Worm (Caenorhabditis elegans): Measurements from ENCODE around the gene R07E3.4.

R07E3.4 gene

ce11 chrX:10333301-10333854, at the start of gene R07E3.4:
R07E3.4 (minus strand) TSS chrX:10333351.
- TF ChIP-seq nhr-80 (tag; optimal IDR thresholded peaks at IDR 0.05), result peak; percentile 34
- no peak for TF ChIP-seq C17E4.6 (GFP tag; IDR thresholded peaks at IDR 0.05)

DNA sequence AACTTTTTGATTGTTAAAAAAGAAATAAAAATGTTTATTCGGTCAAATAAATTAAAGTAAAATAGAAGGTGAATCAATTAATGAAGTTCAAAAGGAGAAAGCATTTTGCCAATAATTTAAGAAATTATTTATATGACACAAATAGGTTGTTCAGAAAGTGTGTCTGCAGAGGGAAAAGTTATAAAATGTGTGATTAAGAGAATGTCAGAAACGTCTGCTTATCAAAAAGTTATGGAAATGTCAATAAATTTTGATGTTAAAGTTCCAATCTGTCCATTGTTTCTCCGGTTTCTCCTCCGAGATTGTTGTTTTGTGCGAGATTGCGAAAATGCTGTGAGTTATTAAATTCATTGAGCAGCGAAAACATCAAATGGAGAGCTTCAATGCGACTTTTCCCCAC, 46.5 kb upstream of the R07E3.4 start, which contains the start of gene rme-4:
rme-4 (minus strand) TSS at position 168 of the 400 bp plus-strand sequence.
- TF ChIP-seq nhr-80 (tag; optimal IDR thresholded peaks at IDR 0.05), result peak; percentile 65
- TF ChIP-seq atf-7 (tag; optimal IDR thresholded peaks at IDR 0.05), result no peak
- no peak for TF ChIP-seq bed-2 (GFP tag; IDR thresholded peaks at IDR 0.05)
- TF ChIP-seq zfh-2 (GFP tag; conservative IDR thresholded peaks at IDR 0.05), result no peak

ce11 chrX:10377663-10378062, 44.5 kb upstream of the R07E3.4 start:
- TF ChIP-seq Y95B8A.8 (GFP tag; IDR thresholded peaks at IDR 0.05) (no peak), bed-1 (GFP tag; IDR thresholded peaks at IDR 0.05) (no peak), let-526 (GFP tag; IDR thresholded peaks at IDR 0.05) (0 out of 2 replicates have a peak, but pooled peaks have one; percentile 45), madf-3 (GFP tag; IDR thresholded peaks at IDR 0.05) (no peak), atf-7 (tag; optimal IDR thresholded peaks at IDR 0.05) (peak; percentile 11), ama-1 (optimal IDR thresholded peaks at IDR 0.05) (no peak), ama-1 (GFP tag; optimal IDR thresholded peaks at IDR 0.05) (no peak), F39B2.1 (GFP tag; IDR thresholded peaks at IDR 0.05) (no peak), ceh-79 (tag; optimal IDR thresholded peaks at IDR 0.05) (no peak), zfh-2 (GFP tag; conservative IDR thresholded peaks at IDR 0.05) (peak; percentile 85), hlh-12 (tag; optimal IDR thresholded peaks at IDR 0.05) (no peak), ztf-28 (GFP tag; IDR thresholded peaks at IDR 0.05) (no peak), nhr-27 (tag; optimal IDR thresholded peaks at IDR 0.05) (no peak), aptf-2 (GFP tag; conservative IDR thresholded peaks at IDR 0.05) (no peak), nhr-80 (tag; optimal IDR thresholded peaks at IDR 0.05) (peak; percentile 65), Y53F4B.3 (GFP tag; IDR thresholded peaks at IDR 0.05) (no peak), snpc-1.3 (tag; optimal IDR thresholded peaks at IDR 0.05; ENCODE audit: insufficient read depth) (no peak), F22D6.2 (tag; optimal IDR thresholded peaks at IDR 0.05) (peak; percentile 33), ZK185.1 (tag; optimal IDR thresholded peaks at IDR 0.05; ENCODE audit: poor library complexity, severe bottlenecking) (peak; percentile 13), ztf-22 (GFP tag; optimal IDR thresholded peaks at IDR 0.05) (no peak), nhr-179 (tag; optimal IDR thresholded peaks at IDR 0.05) (no peak), aptf-3 (GFP tag; IDR thresholded peaks at IDR 0.05) (no peak), ceh-40 (GFP tag; IDR thresholded peaks at IDR 0.05) (no peak), xnd-1 (tag; optimal IDR thresholded peaks at IDR 0.05) (no peak), ztf-18 (tag; optimal IDR thresholded peaks at IDR 0.05) (peak; percentile 93), K12H6.12 (tag; optimal IDR thresholded peaks at IDR 0.05) (peak; percentile 83), hsf-1 (GFP tag; IDR thresholded peaks at IDR 0.05) (no peak), gei-17 (GFP tag; optimal IDR thresholded peaks at IDR 0.05) (peak; percentile 31), ztf-26 (tag; optimal IDR thresholded peaks at IDR 0.05) (peak; percentile 65), cebp-2 (GFP tag; IDR thresholded peaks at IDR 0.05) (no peak), pbrm-1 (GFP tag; IDR thresholded peaks at IDR 0.05) (peak; percentile 59; the same call in 1 of the 2 replicates), let-607 (tag; optimal IDR thresholded peaks at IDR 0.05) (peak; percentile 44 to 70), dpl-1 (GFP tag; optimal IDR thresholded peaks at IDR 0.05) (no peak), ceh-58 (GFP tag; IDR thresholded peaks at IDR 0.05) (no peak), lin-35 (GFP tag; optimal IDR thresholded peaks at IDR 0.05) (no peak), ztf-3 (GFP tag; optimal IDR thresholded peaks at IDR 0.05) (no peak), rcor-1 (GFP tag; IDR thresholded peaks at IDR 0.05) (peak; percentile 45; the same call in 1 of the 2 replicates), mxl-1 (tag; optimal IDR thresholded peaks at IDR 0.05) (no peak), hrde-1 (tag; optimal IDR thresholded peaks at IDR 0.05; ENCODE audit: borderline replicate concordance) (no peak), madf-10 (tag; optimal IDR thresholded peaks at IDR 0.05) (peak; percentile 49), ceh-100 (GFP tag; IDR thresholded peaks at IDR 0.05) (no peak), F23B12.7 (tag; optimal IDR thresholded peaks at IDR 0.05; ENCODE audit: insufficient read depth) (peak; percentile 26), sea-2 (GFP tag; IDR thresholded peaks at IDR 0.05) (no peak)

Measured in whole organism, young adult.